Fruit fly (Drosophila melanogaster): Measurements from ENCODE around the gene CG31668.

The CG31668 gene

dm6 chr2L:2189100-2189499 lies 16.9 kb downstream of the CG31668 start (continued):
- TF ChIP-seq CG13894 (tag; optimal IDR thresholded peaks at IDR 0.05) (no peak), CG12659 (GFP tag; optimal IDR thresholded peaks at IDR 0.05) (peak; percentile 6), kni (GFP tag; optimal IDR thresholded peaks at IDR 0.05) (peak; percentile 68), sob (GFP tag; IDR thresholded peaks at IDR 0.05) (peak; percentile 26; the same call in 1 of the 2 replicates), emc (GFP tag; optimal IDR thresholded peaks at IDR 0.05) (no peak), CG31441 (GFP tag; IDR thresholded peaks at IDR 0.05) (peak; percentile 67), CG30020 (tag; optimal IDR thresholded peaks at IDR 0.05) (peak; percentile 22), CG8388 (GFP tag; optimal IDR thresholded peaks at IDR 0.05) (peak; percentile 80), CG12769 (tag; optimal IDR thresholded peaks at IDR 0.05) (no peak), CG10431 (GFP tag; optimal IDR thresholded peaks at IDR 0.05) (peak; percentile 65), CG33213 (GFP tag; optimal IDR thresholded peaks at IDR 0.05) (peak; percentile 66), CG6254 (GFP tag; optimal IDR thresholded peaks at IDR 0.05) (peak; percentile 72), esg (GFP tag; conservative IDR thresholded peaks at IDR 0.05) (peak; percentile 40; the same call in 1 of the 2 replicates), Ssrp (tag; optimal IDR thresholded peaks at IDR 0.05) (peak; percentile 77), chif (GFP tag; optimal IDR thresholded peaks at IDR 0.05) (peak; percentile 50 to 89), B-H1 (GFP tag; IDR thresholded peaks at IDR 0.05) (peak; percentile 35; the same call in 1 of the 3 replicates), crc (GFP tag; optimal IDR thresholded peaks at IDR 0.05) (peak; percentile 6), dmrt11E (tag; optimal IDR thresholded peaks at IDR 0.05) (peak; percentile 93), dan (GFP tag; IDR thresholded peaks at IDR 0.05) (peak; percentile 25; the same call in 1 of the 2 replicates), pzg (GFP tag; optimal IDR thresholded peaks at IDR 0.05) (no peak), CG2875 (GFP tag; optimal IDR thresholded peaks at IDR 0.05) (peak; percentile 64), CG17802 (tag; optimal IDR thresholded peaks at IDR 0.05) (peak; percentile 58), Eip74EF (GFP tag; optimal IDR thresholded peaks at IDR 0.05) (peak in 1 of 2 experiments; percentile 25), Rx (GFP tag; IDR thresholded peaks at IDR 0.05) (peak; percentile 39; the same call in 1 of the 2 replicates), D (optimal IDR thresholded peaks at IDR 0.05) (no peak), D (GFP tag; optimal IDR thresholded peaks at IDR 0.05) (peak; percentile 87), CG3407 (GFP tag; optimal IDR thresholded peaks at IDR 0.05) (peak; percentile 76), vvl (GFP tag; IDR thresholded peaks at IDR 0.05) (peak; percentile 66), pnt (GFP tag; optimal IDR thresholded peaks at IDR 0.05) (peak; percentile 66), pb (GFP tag; optimal IDR thresholded peaks at IDR 0.05) (peak; percentile 22), CG30403 (GFP tag; optimal IDR thresholded peaks at IDR 0.05) (peak; percentile 60), tin (GFP tag; optimal IDR thresholded peaks at IDR 0.05) (peak; percentile 84), sqz (GFP tag; optimal IDR thresholded peaks at IDR 0.05) (peak; percentile 37), prd (optimal IDR thresholded peaks at IDR 0.05) (no peak), prd (GFP tag; IDR thresholded peaks at IDR 0.05) (peak; percentile 82), Hr51 (GFP tag; optimal IDR thresholded peaks at IDR 0.05) (peak in 1 of 2 experiments; percentile 27), Sry-β (GFP tag; optimal IDR thresholded peaks at IDR 0.05) (peak; percentile 39), NFAT (GFP tag; IDR thresholded peaks at IDR 0.05) (no peak), Trl (optimal IDR thresholded peaks at IDR 0.05) (no peak), Trl (GFP tag; optimal IDR thresholded peaks at IDR 0.05) (peak; percentile 73), Lhr (GFP tag; optimal IDR thresholded peaks at IDR 0.05) (peak; percentile 60), Dfd (GFP tag; optimal IDR thresholded peaks at IDR 0.05) (no peak), scrt (GFP tag; optimal IDR thresholded peaks at IDR 0.05) (peak; percentile 23), CG4404 (GFP tag; IDR thresholded peaks at IDR 0.05) (peak; percentile 64; the same call in 1 of the 2 replicates), CG1832 (GFP tag; optimal IDR thresholded peaks at IDR 0.05) (no peak), kah (GFP tag; optimal IDR thresholded peaks at IDR 0.05) (peak; percentile 32), GATAe (GFP tag; conservative IDR thresholded peaks at IDR 0.05) (no peak), Blimp-1 (GFP tag; optimal IDR thresholded peaks at IDR 0.05) (peak; percentile 87), Hr78 (GFP tag; optimal IDR thresholded peaks at IDR 0.05) (peak in 1 of 2 experiments; percentile 15), nerfin-1 (tag; optimal IDR thresholded peaks at IDR 0.05) (peak; percentile 50)
